Worm (Caenorhabditis elegans) whole organism, late embryonic: ENCODE results near the gene unc-18.
"Not testable (repeated sequence)": the region's sequence is repeated elsewhere in the genome, so short reads cannot be mapped to it uniquely, and the experiment has no call there.

Source experiments
- C08G9.2 ChIP-seq: sonication (generic microtip); optimal IDR thresholded peaks from 2 replicates; lab custom pipeline; 2016; ENCODE audit warnings: mild to moderate bottlenecking, missing genetic modification characterization, moderate library complexity, missing compliant biosample characterization
- F13H6.1 ChIP-seq: sonication (generic microtip); optimal IDR thresholded peaks from 2 replicates; lab custom pipeline; 2016; ENCODE audit warnings: missing genetic modification characterization, missing compliant biosample characterization
- T23F11.4 ChIP-seq: fragments of 200-800 bp; sonication (Bioruptor generic); optimal IDR thresholded peaks from 2 replicates; lab custom pipeline; 2018; ENCODE audit warnings: mild to moderate bottlenecking, missing genetic modification characterization, missing compliant biosample characterization
- ahr-1 ChIP-seq: sonication (generic microtip); optimal IDR thresholded peaks from 2 replicates; lab custom pipeline; 2016; ENCODE audit warnings: missing genetic modification characterization, missing compliant biosample characterization
- ama-1 ChIP-seq: fragments of 150-350 bp; optimal IDR thresholded peaks from 2 replicates; lab custom pipeline; 2014
- ceh-18 ChIP-seq: sonication (generic microtip); optimal IDR thresholded peaks from 2 replicates; lab custom pipeline; 2016; ENCODE audit warnings: missing genetic modification characterization, missing compliant biosample characterization
- ceh-22 ChIP-seq: sonication (generic microtip); optimal IDR thresholded peaks from 2 replicates; lab custom pipeline; 2017; ENCODE audit warnings: missing biosample characterization, missing genetic modification characterization
- ceh-48 ChIP-seq: sonication (generic microtip); optimal IDR thresholded peaks from 2 replicates; lab custom pipeline; 2016; ENCODE audit warnings: missing genetic modification characterization, inconsistent platforms, missing compliant biosample characterization
- ceh-6 ChIP-seq: fragments of 200-800 bp; sonication (Bioruptor generic); optimal IDR thresholded peaks from 2 replicates; lab custom pipeline; 2018; ENCODE audit warnings: mild to moderate bottlenecking, missing genetic modification characterization, missing compliant biosample characterization
- che-1 ChIP-seq: sonication (generic microtip); optimal IDR thresholded peaks from 2 replicates; lab custom pipeline; 2016; ENCODE audit warnings: mild to moderate bottlenecking, missing genetic modification characterization, missing compliant biosample characterization
- dve-1 ChIP-seq: sonication (generic microtip); optimal IDR thresholded peaks from 2 replicates; lab custom pipeline; 2017; ENCODE audit warnings: antibody characterized with exemption, mild to moderate bottlenecking, missing genetic modification characterization, missing compliant biosample characterization
- elt-2 ChIP-seq: sonication (generic microtip); optimal IDR thresholded peaks from 2 replicates; lab custom pipeline; 2016; ENCODE audit warnings: missing genetic modification reagents, missing genetic modification characterization, missing compliant biosample characterization
- eyg-1 ChIP-seq: sonication (generic microtip); optimal IDR thresholded peaks from 2 replicates; lab custom pipeline; 2016; ENCODE audit warnings: missing genotype, missing genetic modification characterization, missing compliant biosample characterization
- hlh-13 ChIP-seq: fragments of 200-800 bp; sonication (Bioruptor generic); optimal IDR thresholded peaks from 2 replicates; lab custom pipeline; 2018; ENCODE audit warnings: mild to moderate bottlenecking, missing genetic modification characterization, missing compliant biosample characterization
- hlh-15 ChIP-seq: sonication (generic microtip); optimal IDR thresholded peaks from 2 replicates; lab custom pipeline; 2016; ENCODE audit warnings: missing genetic modification characterization, missing compliant biosample characterization
- hlh-6 ChIP-seq: sonication (generic microtip); optimal IDR thresholded peaks from 2 replicates; lab custom pipeline; 2016; ENCODE audit warnings: missing genotype, missing genetic modification characterization, missing compliant biosample characterization
- lin-11 ChIP-seq: fragments of 200-800 bp; sonication (Bioruptor generic); optimal IDR thresholded peaks from 2 replicates; lab custom pipeline; 2018; ENCODE audit warnings: mild to moderate bottlenecking, missing genetic modification characterization, missing compliant biosample characterization
- madf-2 ChIP-seq: sonication (generic microtip); optimal IDR thresholded peaks from 2 replicates; lab custom pipeline; 2017; ENCODE audit warnings: missing genetic modification characterization, missing compliant biosample characterization
- mec-3 ChIP-seq: sonication (generic microtip); optimal IDR thresholded peaks from 2 replicates; lab custom pipeline; 2016; ENCODE audit warnings: borderline replicate concordance, missing genetic modification characterization, missing compliant biosample characterization
- nfya-1 ChIP-seq: sonication (generic microtip); optimal IDR thresholded peaks from 2 replicates; lab custom pipeline; 2017; ENCODE audit warnings: missing genetic modification characterization, mild to moderate bottlenecking, missing compliant biosample characterization, antibody characterized with exemption, moderate library complexity
- odd-2 ChIP-seq: sonication (generic microtip); optimal IDR thresholded peaks from 2 replicates; lab custom pipeline; 2017; ENCODE audit warnings: antibody characterized with exemption, mild to moderate bottlenecking, missing genetic modification characterization, missing compliant biosample characterization
- pag-3 ChIP-seq: sonication (generic microtip); optimal IDR thresholded peaks from 2 replicates; lab custom pipeline; 2016; ENCODE audit warnings: missing compliant biosample characterization, missing genetic modification characterization, borderline replicate concordance
- pat-9 ChIP-seq: fragments of 200-800 bp; sonication (Bioruptor generic); optimal IDR thresholded peaks from 2 replicates; lab custom pipeline; 2018; ENCODE audit warnings: mild to moderate bottlenecking, missing genetic modification characterization, moderate library complexity, missing compliant biosample characterization
- pax-1 ChIP-seq: fragments of 150-350 bp; optimal IDR thresholded peaks from 2 replicates; lab custom pipeline; 2014; ENCODE audit warnings: missing biosample characterization, missing genetic modification characterization
- pqm-1 ChIP-seq: sonication (generic microtip); optimal IDR thresholded peaks from 2 replicates; lab custom pipeline; 2016; ENCODE audit warnings: missing genetic modification characterization, missing compliant biosample characterization
- sdc-2 ChIP-seq: sonication (generic microtip); optimal IDR thresholded peaks from 2 replicates; lab custom pipeline; 2016; ENCODE audit warnings: missing genotype, missing genetic modification characterization, missing compliant biosample characterization
- unc-42 ChIP-seq: sonication (generic microtip); optimal IDR thresholded peaks from 2 replicates; lab custom pipeline; 2016; ENCODE audit warnings: missing genotype, missing genetic modification characterization, missing compliant biosample characterization
- unc-55 ChIP-seq: sonication (generic microtip); optimal IDR thresholded peaks from 2 replicates; lab custom pipeline; 2017; ENCODE audit warnings: missing biosample characterization, missing genetic modification reagents, missing genetic modification characterization
- ztf-16 ChIP-seq: sonication (generic microtip); optimal IDR thresholded peaks from 2 replicates; lab custom pipeline; 2017; ENCODE audit warnings: missing genetic modification characterization, missing compliant biosample characterization

unc-18 gene

DNA sequence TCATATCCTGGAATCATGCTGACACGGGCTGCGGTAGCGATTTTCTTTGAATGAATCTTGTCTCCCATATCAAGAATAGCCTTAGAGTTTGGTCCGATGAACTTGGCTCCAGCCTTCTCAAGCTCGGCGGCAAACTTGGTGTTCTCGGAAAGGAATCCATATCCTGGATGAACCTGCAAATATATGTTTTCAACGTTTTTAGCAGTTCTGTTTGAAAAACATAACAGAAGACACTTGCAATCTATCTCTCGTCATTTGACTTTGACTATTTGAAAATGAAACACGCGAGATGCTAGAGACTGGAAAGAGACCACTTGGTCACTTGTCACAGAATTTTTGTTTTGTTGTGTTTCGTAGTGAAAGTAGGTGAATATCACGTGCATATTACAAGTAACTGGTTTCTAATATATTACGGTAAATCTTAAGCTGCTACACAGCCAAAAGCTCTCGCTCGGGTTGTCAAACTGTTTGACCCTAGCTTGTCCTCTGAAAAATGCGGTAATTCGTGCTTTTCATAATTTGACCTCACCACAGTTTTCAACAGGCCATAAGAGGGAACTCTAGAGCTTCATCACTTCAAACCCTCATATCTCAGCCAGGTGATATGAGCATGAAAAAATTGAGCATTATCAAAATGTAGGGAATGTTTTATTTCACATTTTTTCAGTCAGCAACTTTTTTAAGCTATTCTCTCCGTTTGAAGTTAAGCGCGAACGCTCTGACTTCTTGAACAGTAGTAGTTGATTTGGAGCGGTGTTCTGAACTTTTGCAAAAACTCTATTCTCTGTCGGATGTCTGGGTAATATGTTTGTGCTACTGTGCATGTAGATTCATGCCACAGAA, 22.9 kb upstream of the unc-18 start:
- TF ChIP-seq lin-11 (tag; lab: Kevin White, UChicago) (no peak), T23F11.4 (GFP tag; lab: Kevin White, UChicago) (no peak), sdc-2 (tag; lab: Kevin White, UChicago) (no peak), hlh-13 (GFP tag; lab: Kevin White, UChicago) (no peak), che-1 (tag; lab: Kevin White, UChicago) (no peak), unc-55 (no peak), pqm-1 (tag; lab: Kevin White, UChicago) (no peak), ztf-16 (tag; lab: Kevin White, UChicago) (no peak), odd-2 (tag; lab: Kevin White, UChicago) (no peak), C08G9.2 (tag; lab: Kevin White, UChicago) (no peak)

ce11 chrX:7660919-7661557, 21.7 kb upstream of the unc-18 start, which contains the start of gene pcca-1:
Gene pcca-1 (minus strand): TSS chrX:7660986.
- TF ChIP-seq madf-2 (tag; lab: Kevin White, UChicago) (no peak), elt-2 (tag; lab: Kevin White, UChicago) (peak; percentile 18), pag-3 (no peak), dve-1 (tag; lab: Kevin White, UChicago) (no peak), ahr-1 (tag; lab: Kevin White, UChicago) (no peak), hlh-15 (no peak), pax-1 (no peak), ceh-18 (tag; lab: Kevin White, UChicago) (peak; percentile 30)

DNA sequence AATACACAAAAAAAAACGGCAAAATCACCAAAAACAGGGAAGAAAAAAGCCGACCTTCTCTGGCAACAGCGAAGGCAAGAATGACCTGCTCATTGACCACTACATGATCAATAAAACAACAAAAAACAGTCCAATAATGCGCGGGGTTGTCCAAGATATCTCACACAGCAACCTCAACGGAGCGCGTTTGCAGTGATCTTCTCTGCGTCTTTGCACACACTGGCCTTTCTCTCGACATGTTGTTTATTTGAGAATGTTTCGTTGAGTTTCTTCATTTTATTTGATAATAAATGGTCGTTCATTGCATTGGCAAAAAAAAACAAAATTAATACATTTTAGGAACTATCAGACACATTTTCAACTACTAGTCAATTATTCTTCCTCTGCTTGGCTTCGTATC, 21.1 kb upstream of the unc-18 start:
- TF ChIP-seq ceh-18 (tag; lab: Kevin White, UChicago) (peak; percentile 41), ama-1 (lab: Kevin White, UChicago) (no peak)
- TF ChIP-seq, all 69 proteins: peak for 1

DNA sequence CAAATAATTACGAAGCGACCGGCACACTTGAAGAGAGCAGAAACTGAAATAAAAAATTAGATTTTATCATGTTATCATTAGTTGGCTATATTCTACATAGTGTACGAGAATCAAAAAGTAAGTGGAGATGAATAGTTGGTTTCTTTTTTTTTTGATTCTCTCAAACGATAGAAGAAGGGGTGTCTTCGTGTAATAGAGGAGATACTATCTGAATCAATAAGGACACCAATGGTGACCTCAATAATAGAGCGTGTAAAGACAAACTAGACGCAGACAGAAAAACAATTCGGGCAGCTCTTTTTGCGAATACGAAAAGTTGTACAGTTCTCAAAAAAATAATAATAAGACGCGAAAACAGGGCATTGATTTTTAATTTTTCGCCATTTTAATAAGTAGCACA, 20.2 kb upstream of the unc-18 start:
- TF ChIP-seq unc-42 (no peak), ceh-48 (tag; lab: Kevin White, UChicago) (no peak), ceh-6 (GFP tag; lab: Kevin White, UChicago) (no peak), ahr-1 (tag; lab: Kevin White, UChicago) (no peak)

DNA sequence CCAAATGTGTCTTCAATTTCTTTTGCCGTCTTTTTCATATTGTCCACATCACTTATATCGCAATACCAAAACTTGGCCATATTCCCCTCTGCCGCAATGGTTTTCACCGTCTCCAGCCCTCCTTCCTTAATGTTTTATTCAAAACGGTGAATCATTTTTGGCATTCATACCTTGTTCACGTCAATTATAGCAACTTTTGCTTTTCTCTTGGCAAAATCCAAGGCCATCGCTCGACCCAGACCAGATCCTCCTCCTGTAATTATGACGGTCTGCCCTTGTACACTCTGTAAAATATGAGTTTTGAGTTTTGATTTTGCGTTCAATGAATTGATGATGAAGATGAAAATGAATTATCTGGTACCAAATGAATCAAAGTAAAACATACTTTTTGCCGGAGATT, 18.3 kb upstream of the unc-18 start:
- no peak for TF ChIP-seq pat-9 (tag; lab: Kevin White, UChicago)
- no peak for TF ChIP-seq hlh-6
- TF ChIP-seq ceh-22 (tag; lab: Kevin White, UChicago), result no peak
- no peak for TF ChIP-seq nfya-1 (tag; lab: Kevin White, UChicago)
- no peak for TF ChIP-seq F13H6.1 (tag; lab: Kevin White, UChicago)
- no peak for TF ChIP-seq eyg-1 (tag; lab: Kevin White, UChicago)

- not testable (repeated sequence) for TF ChIP-seq mec-3 (tag; lab: Kevin White, UChicago); ceh-18 (tag; lab: Kevin White, UChicago); ceh-6 (GFP tag; lab: Kevin White, UChicago)
Observed at ce11 chrX:7664819-7665218, 17.9 kb upstream of the unc-18 start, which contains the start of gene dhs-29. Gene dhs-29 (minus strand): TSS chrX:7664919.
